Worm (Caenorhabditis elegans) whole organism, late embryonic: ENCODE data around the gene srh-3.
A peak's percentile ranks its signal among the peaks of the same experiment; 100 is the strongest.

Experiments used
- C38D4.7 ChIP-seq: fragments of 200-800 bp; sonication (Bioruptor generic); optimal IDR thresholded peaks from 2 replicates; lab custom pipeline; 2018; ENCODE audit warnings: mild to moderate bottlenecking, missing genetic modification characterization, moderate library complexity, missing compliant biosample characterization
- K09A11.1 ChIP-seq: sonication (generic microtip); optimal IDR thresholded peaks from 2 replicates; lab custom pipeline; 2017; ENCODE audit warnings: antibody characterized with exemption, mild to moderate bottlenecking, missing genetic modification characterization, missing compliant biosample characterization; ENCODE audit not compliant: insufficient read depth
- ceh-14 ChIP-seq: sonication (generic microtip); optimal IDR thresholded peaks from 2 replicates; lab custom pipeline; 2016; ENCODE audit warnings: missing genotype, missing genetic modification characterization, missing compliant biosample characterization
- ceh-18 ChIP-seq: sonication (generic microtip); optimal IDR thresholded peaks from 2 replicates; lab custom pipeline; 2016; ENCODE audit warnings: missing genetic modification characterization, missing compliant biosample characterization
- ceh-19 ChIP-seq: fragments of 200-800 bp; sonication (Bioruptor generic); optimal IDR thresholded peaks from 2 replicates; lab custom pipeline; 2018; ENCODE audit warnings: mild to moderate bottlenecking, missing genetic modification characterization, missing compliant biosample characterization
- ceh-30 ChIP-seq: fragments of 150-350 bp; optimal IDR thresholded peaks from 2 replicates; lab custom pipeline; 2014; ENCODE audit warnings: missing biosample characterization, missing genetic modification characterization
- ceh-34 ChIP-seq: sonication (generic microtip); optimal IDR thresholded peaks from 2 replicates; lab custom pipeline; 2016; ENCODE audit warnings: mild to moderate bottlenecking, missing genetic modification characterization, missing compliant biosample characterization
- ceh-48 ChIP-seq: sonication (generic microtip); optimal IDR thresholded peaks from 2 replicates; lab custom pipeline; 2016; ENCODE audit warnings: missing genetic modification characterization, inconsistent platforms, missing compliant biosample characterization
- ceh-6 ChIP-seq: fragments of 200-800 bp; sonication (Bioruptor generic); optimal IDR thresholded peaks from 2 replicates; lab custom pipeline; 2018; ENCODE audit warnings: mild to moderate bottlenecking, missing genetic modification characterization, missing compliant biosample characterization
- dmd-4 ChIP-seq: sonication (generic microtip); optimal IDR thresholded peaks from 2 replicates; lab custom pipeline; 2016; ENCODE audit warnings: borderline replicate concordance, missing genetic modification characterization, missing compliant biosample characterization
- fkh-10 ChIP-seq: fragments of 150-350 bp; optimal IDR thresholded peaks from 2 replicates; lab custom pipeline; 2014; ENCODE audit warnings: missing biosample characterization, missing genetic modification reagents, missing genetic modification characterization
- gmeb-2 ChIP-seq: sonication (generic microtip); optimal IDR thresholded peaks from 2 replicates; lab custom pipeline; 2016; ENCODE audit warnings: missing genetic modification characterization, inconsistent platforms, missing compliant biosample characterization
- hlh-13 ChIP-seq: fragments of 200-800 bp; sonication (Bioruptor generic); optimal IDR thresholded peaks from 2 replicates; lab custom pipeline; 2018; ENCODE audit warnings: mild to moderate bottlenecking, missing genetic modification characterization, missing compliant biosample characterization
- hlh-15 ChIP-seq: sonication (generic microtip); optimal IDR thresholded peaks from 2 replicates; lab custom pipeline; 2016; ENCODE audit warnings: missing genetic modification characterization, missing compliant biosample characterization
- hlh-30 ChIP-seq: sonication (generic microtip); optimal IDR thresholded peaks from 2 replicates; lab custom pipeline; 2017; ENCODE audit warnings: antibody characterized with exemption, missing genetic modification characterization, missing compliant biosample characterization; ENCODE audit not compliant: insufficient read depth
- hlh-6 ChIP-seq: sonication (generic microtip); optimal IDR thresholded peaks from 2 replicates; lab custom pipeline; 2016; ENCODE audit warnings: missing genotype, missing genetic modification characterization, missing compliant biosample characterization
- hlh-8 ChIP-seq: sonication (generic microtip); optimal IDR thresholded peaks from 2 replicates; lab custom pipeline; 2016; ENCODE audit warnings: missing genotype, missing genetic modification characterization, missing compliant biosample characterization
- mec-3 ChIP-seq: sonication (generic microtip); optimal IDR thresholded peaks from 2 replicates; lab custom pipeline; 2016; ENCODE audit warnings: borderline replicate concordance, missing genetic modification characterization, missing compliant biosample characterization
- pat-9 ChIP-seq: fragments of 200-800 bp; sonication (Bioruptor generic); optimal IDR thresholded peaks from 2 replicates; lab custom pipeline; 2018; ENCODE audit warnings: mild to moderate bottlenecking, missing genetic modification characterization, moderate library complexity, missing compliant biosample characterization
- pax-1 ChIP-seq: fragments of 150-350 bp; optimal IDR thresholded peaks from 2 replicates; lab custom pipeline; 2014; ENCODE audit warnings: missing biosample characterization, missing genetic modification characterization
- pha-4 ChIP-seq: fragments of 150-350 bp; optimal IDR thresholded peaks from 2 replicates; lab custom pipeline; 2018; ENCODE audit warnings: missing biosample characterization, missing genetic modification reagents, missing genetic modification characterization
- pqm-1 ChIP-seq: sonication (generic microtip); optimal IDR thresholded peaks from 2 replicates; lab custom pipeline; 2016; ENCODE audit warnings: missing genetic modification characterization, missing compliant biosample characterization
- rnt-1 ChIP-seq: sonication (generic microtip); optimal IDR thresholded peaks from 2 replicates; lab custom pipeline; 2016; ENCODE audit warnings: missing genetic modification characterization, missing compliant biosample characterization
- sdc-2 ChIP-seq: sonication (generic microtip); optimal IDR thresholded peaks from 2 replicates; lab custom pipeline; 2016; ENCODE audit warnings: missing genotype, missing genetic modification characterization, missing compliant biosample characterization
- tbx-2 ChIP-seq: sonication (generic microtip); optimal IDR thresholded peaks from 2 replicates; lab custom pipeline; 2016; ENCODE audit warnings: missing genetic modification characterization, missing compliant biosample characterization
- tbx-7 ChIP-seq: sonication (generic microtip); optimal IDR thresholded peaks from 2 replicates; lab custom pipeline; 2016; ENCODE audit warnings: missing genotype, missing genetic modification characterization, missing compliant biosample characterization
- ttx-3 ChIP-seq: sonication (generic microtip); optimal IDR thresholded peaks from 2 replicates; lab custom pipeline; 2016; ENCODE audit warnings: missing genetic modification reagents, missing genetic modification characterization, missing compliant biosample characterization
- unc-3 ChIP-seq, 2 experiments: fragments of 200-800 bp in 1 of 2; sonication (Bioruptor generic) in 1 of 2; sonication (generic microtip) in 1 of 2; conservative IDR thresholded peaks in 1 of 2; optimal IDR thresholded peaks in 1 of 2; 2 replicates each; pipeline versions ENCODE4 v1.3.6 to Lab custom; 2016 to 2022; ENCODE audit warnings: missing compliant biosample characterization in 2 of 2, missing genetic modification characterization in 2 of 2, missing genetic modification reagents in 1 of 2
- unc-42 ChIP-seq: sonication (generic microtip); optimal IDR thresholded peaks from 2 replicates; lab custom pipeline; 2016; ENCODE audit warnings: missing genotype, missing genetic modification characterization, missing compliant biosample characterization
- zip-5 ChIP-seq: sonication (generic microtip); optimal IDR thresholded peaks from 2 replicates; lab custom pipeline; 2016; ENCODE audit warnings: missing genetic modification characterization, missing compliant biosample characterization
- ztf-16 ChIP-seq: sonication (generic microtip); optimal IDR thresholded peaks from 2 replicates; lab custom pipeline; 2017; ENCODE audit warnings: missing genetic modification characterization, missing compliant biosample characterization

Gene srh-3

DNA sequence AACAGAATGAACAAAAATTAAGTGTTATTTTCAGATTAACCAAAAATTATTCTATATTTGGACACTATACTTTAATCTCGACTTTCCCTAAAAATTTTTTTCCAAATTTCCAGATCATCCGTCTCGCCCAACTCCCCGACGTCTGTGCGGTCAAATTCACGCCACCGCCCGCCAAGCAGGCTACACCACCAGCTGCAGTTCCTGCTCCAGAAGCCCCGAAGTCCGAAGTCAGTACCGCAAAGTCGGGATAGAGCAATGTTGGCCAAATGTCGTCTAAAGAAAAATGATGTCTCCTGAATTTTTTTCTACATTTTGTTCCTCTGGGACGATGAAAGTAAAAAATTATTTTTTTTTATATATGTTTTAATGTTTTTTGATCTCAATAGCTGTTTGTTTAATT, 39.6 kb upstream of the srh-3 start:
- no peak for TF ChIP-seq unc-3 (GFP tag; conservative IDR thresholded peaks at IDR 0.05; lab: Robert Waterston, UW)
- TF ChIP-seq unc-3 (tag; optimal IDR thresholded peaks at IDR 0.05; lab: Kevin White, UChicago) = no peak
- no peak for TF ChIP-seq ztf-16 (tag; lab: Kevin White, UChicago)
- TF ChIP-seq, all 69 proteins: peak for 0

DNA sequence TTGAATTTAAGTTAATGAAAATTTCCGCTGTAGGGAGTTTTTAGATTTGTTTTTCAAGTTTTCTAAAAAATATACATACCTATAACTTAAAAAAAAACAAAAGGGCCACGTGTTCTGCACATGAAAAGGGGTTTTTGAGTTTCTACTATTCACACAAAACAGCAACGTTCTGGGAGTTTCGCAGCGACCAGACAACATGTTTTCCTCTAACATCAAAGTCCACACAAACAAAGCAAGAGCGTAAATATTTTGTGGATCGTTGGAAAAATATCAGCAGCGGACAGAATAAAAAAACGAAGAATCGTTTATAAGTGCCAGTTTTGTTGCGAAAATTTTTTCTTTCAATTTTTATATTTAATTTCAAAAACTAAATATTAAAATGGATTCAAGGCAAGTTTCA, 38.5 kb upstream of the srh-3 start, which contains the start of gene alh-2:
TSS of gene alh-2 (plus strand) at position 284 of the 400 bp plus-strand sequence.
- TF ChIP-seq hlh-13 (GFP tag; lab: Kevin White, UChicago) (no peak), pha-4 (tag; lab: Kevin White, UChicago) (no peak), dmd-4 (no peak), hlh-8 (no peak), ceh-34 (tag; lab: Kevin White, UChicago) (no peak), ceh-48 (no peak), hlh-15 (tag; lab: Kevin White, UChicago) (no peak), zip-5 (tag; lab: Kevin White, UChicago) (no peak), mec-3 (tag; lab: Kevin White, UChicago) (no peak), sdc-2 (tag; lab: Kevin White, UChicago) (no peak), pqm-1 (tag; lab: Kevin White, UChicago) (no peak), hlh-6 (tag; lab: Kevin White, UChicago) (no peak), ttx-3 (tag; lab: Kevin White, UChicago) (no peak), tbx-2 (no peak), ceh-14 (no peak), K09A11.1 (tag; lab: Kevin White, UChicago) (no peak)

DNA sequence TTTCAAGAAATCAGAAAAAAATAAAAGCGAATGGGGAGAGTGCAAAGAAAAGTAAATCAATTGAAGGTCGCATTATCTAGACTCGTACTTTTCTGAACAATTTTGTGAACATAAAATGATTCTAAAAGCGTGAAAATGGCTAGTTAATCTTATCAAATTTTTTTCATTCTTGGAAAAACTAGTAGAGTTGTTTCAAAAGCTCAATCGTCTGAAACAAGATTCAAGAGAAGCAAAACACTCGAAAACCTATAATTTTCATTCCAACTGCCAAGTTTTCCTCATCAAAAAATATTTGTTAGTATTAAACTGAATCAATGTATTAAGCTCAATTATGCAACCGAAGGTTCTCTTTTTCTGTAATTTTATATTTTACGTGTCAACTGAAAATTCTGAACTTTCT, 34.4 kb upstream of the srh-3 start, which contains the start of gene irld-45:
TSS of gene irld-45 (plus strand) at position 301 of the 400 bp plus-strand sequence.
- TF ChIP-seq C38D4.7 (GFP tag; lab: Kevin White, UChicago) (no peak), ztf-16 (tag; lab: Kevin White, UChicago) (no peak), ceh-19 (GFP tag; lab: Kevin White, UChicago) (no peak), hlh-13 (GFP tag; lab: Kevin White, UChicago) (no peak), pqm-1 (tag; lab: Kevin White, UChicago) (no peak)

DNA sequence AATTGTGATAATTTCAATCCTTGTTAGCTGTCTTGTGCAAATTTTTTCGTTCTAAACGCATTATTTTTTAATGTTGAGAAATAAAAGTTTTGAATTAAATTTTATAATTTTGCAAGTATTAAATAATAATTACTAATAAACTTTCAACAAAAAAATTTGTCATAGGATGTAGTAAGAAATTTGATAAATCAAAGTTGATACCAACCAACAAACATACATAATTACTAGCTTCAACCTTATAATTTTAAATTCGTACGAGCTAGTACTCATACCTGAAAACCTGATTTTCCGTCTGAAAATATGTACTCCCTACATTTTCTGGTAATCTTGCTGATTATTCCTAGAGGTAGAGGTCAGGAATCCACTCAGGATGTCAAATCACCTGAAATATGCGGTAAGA, 31.3 kb upstream of the srh-3 start, which contains the start of gene irld-44:
TSS of gene irld-44 (plus strand) at position 301 of the 400 bp plus-strand sequence.
- TF ChIP-seq pat-9 (tag; lab: Kevin White, UChicago) (no peak), ceh-30 (tag; lab: Kevin White, UChicago) (no peak), hlh-30 (tag; lab: Kevin White, UChicago) (no peak), ceh-19 (GFP tag; lab: Kevin White, UChicago) (no peak), hlh-6 (tag; lab: Kevin White, UChicago) (no peak), ttx-3 (tag; lab: Kevin White, UChicago) (no peak), dmd-4 (no peak), tbx-7 (no peak), pax-1 (tag; lab: Kevin White, UChicago) (no peak), ceh-34 (tag; lab: Kevin White, UChicago) (no peak), hlh-8 (no peak), rnt-1 (tag; lab: Kevin White, UChicago) (no peak), ceh-6 (GFP tag; lab: Kevin White, UChicago) (no peak), fkh-10 (GFP tag; lab: Kevin White, UChicago) (no peak), ceh-18 (tag; lab: Kevin White, UChicago) (no peak)

DNA sequence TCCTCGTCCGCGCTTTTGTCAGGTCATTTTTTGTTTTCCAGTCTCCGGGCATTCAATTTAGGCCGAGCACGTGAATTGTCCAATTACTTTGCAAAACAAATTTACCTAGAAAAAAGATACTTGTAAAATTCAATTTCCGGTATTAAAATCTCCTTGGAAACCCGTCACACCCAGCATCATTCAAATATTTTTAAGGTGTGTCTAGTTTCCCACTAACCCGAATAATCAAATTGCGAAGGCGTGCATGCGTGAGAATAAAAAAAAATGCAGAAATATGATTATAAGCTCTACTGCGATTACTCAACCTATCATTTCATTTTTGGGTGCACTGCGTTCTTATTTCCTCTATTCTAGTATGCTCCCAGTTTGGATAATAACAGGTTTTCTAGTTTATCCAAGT, 27.5 kb upstream of the srh-3 start, which contains the start of gene irld-11:
TSS of gene irld-11 (plus strand) at position 301 of the 400 bp plus-strand sequence.
- peak; percentile 17 for TF ChIP-seq unc-42
- TF ChIP-seq gmeb-2 (tag; lab: Kevin White, UChicago) = no peak
